Fruit fly (Drosophila melanogaster): ENCODE data around the gene Ir94c.

Ir94c gene

DNA sequence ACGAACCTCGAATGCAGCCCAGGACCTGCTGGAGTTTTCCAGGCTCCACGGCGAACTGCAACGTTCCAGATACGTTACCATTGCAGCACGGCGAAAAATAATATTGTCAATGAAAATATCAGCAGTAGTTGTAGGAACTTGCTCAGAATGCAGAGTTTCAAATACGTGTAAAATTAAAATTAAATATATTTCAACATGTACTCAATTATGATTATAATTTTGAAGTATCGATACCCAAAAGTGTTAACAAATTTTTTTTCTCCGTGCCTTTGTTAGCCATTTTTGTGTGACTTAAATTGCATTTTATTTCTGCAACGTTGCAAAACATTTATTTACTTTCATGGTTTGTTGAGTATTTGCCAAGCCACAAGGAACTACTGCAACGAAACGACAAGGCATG, 22.1 kb upstream of the Ir94c start (continued):
- TF ChIP-seq pdm3 (GFP tag; optimal IDR thresholded peaks at IDR 0.05) (peak; percentile 35), CG31627 (GFP tag; optimal IDR thresholded peaks at IDR 0.05) (peak; percentile 14), lz (GFP tag; optimal IDR thresholded peaks at IDR 0.05) (peak; percentile 1), eg (GFP tag; IDR thresholded peaks at IDR 0.05) (no peak), CG3919 (GFP tag; optimal IDR thresholded peaks at IDR 0.05) (no peak), dsx (GFP tag; optimal IDR thresholded peaks at IDR 0.05; ENCODE audit: poor library complexity, severe bottlenecking) (no peak), CG6792 (GFP tag; optimal IDR thresholded peaks at IDR 0.05) (no peak), fkh (GFP tag; optimal IDR thresholded peaks at IDR 0.05) (no peak), CG3032 (tag; optimal IDR thresholded peaks at IDR 0.05) (no peak), CG7368 (GFP tag; optimal IDR thresholded peaks at IDR 0.05) (peak; percentile 23), CG16779 (tag; optimal IDR thresholded peaks at IDR 0.05) (no peak), CG15336 (GFP tag; IDR thresholded peaks at IDR 0.05) (0 out of 2 replicates have a peak, but pooled peaks have one; percentile 7), Met (GFP tag; optimal IDR thresholded peaks at IDR 0.05) (peak; percentile 23), CG1621 (tag; optimal IDR thresholded peaks at IDR 0.05) (peak; percentile 4), Smox (GFP tag; optimal IDR thresholded peaks at IDR 0.05) (peak; percentile 16), Eip93F (GFP tag; optimal IDR thresholded peaks at IDR 0.05) (no peak), svp (GFP tag) (peak; percentile 66)

DNA sequence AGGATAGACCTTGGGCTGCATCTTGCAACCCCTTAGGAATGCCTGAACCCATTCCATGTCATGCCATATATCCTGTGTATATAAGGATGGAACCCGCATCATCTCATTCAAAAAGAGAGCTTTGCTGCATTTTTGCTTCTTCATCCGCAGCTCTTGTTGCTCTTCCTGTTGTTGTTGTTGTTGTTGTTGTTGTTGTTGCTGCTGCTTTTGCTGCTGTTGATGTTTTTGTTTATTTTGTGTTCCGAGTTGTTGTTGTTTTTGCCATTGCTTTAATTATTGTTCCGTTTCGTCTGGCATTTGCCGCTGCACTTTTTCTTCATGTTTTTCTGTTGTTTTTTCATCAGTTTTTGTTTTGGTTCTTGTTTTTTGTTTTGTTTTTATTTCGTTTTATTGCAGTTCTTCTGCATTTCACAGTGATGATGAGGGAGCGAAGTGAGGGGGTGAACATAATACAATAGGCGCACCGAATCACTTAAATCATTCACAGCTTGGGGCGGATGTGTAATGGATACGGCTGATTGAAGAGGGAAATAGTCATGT, 20.7 kb upstream of the Ir94c start:
- TF ChIP-seq pdm3 (GFP tag; optimal IDR thresholded peaks at IDR 0.05) (peak; percentile 33), CG16779 (tag; optimal IDR thresholded peaks at IDR 0.05) (peak; percentile 70), CG15336 (GFP tag; IDR thresholded peaks at IDR 0.05) (peak; percentile 46; the same call in 1 of the 2 replicates), CG11902 (GFP tag; optimal IDR thresholded peaks at IDR 0.05) (no peak), CG6808 (GFP tag; optimal IDR thresholded peaks at IDR 0.05) (peak; percentile 79), CG8119 (GFP tag; IDR thresholded peaks at IDR 0.05) (peak; percentile 47; the same call in 1 of the 3 replicates), Eip78C (GFP tag) (peak; percentile 28), Lpt (GFP tag; optimal IDR thresholded peaks at IDR 0.05) (peak; percentile 27), achi (GFP tag; optimal IDR thresholded peaks at IDR 0.05) (peak; percentile 45), esn (GFP tag; optimal IDR thresholded peaks at IDR 0.05) (no peak), CG34406 (GFP tag; optimal IDR thresholded peaks at IDR 0.05) (peak; percentile 42), fkh (GFP tag; optimal IDR thresholded peaks at IDR 0.05) (no peak), CG4318 (GFP tag; optimal IDR thresholded peaks at IDR 0.05) (no peak), CG32006 (GFP tag; optimal IDR thresholded peaks at IDR 0.05) (peak; percentile 31), Sox14 (GFP tag; optimal IDR thresholded peaks at IDR 0.05) (peak; percentile 17), CG9139 (GFP tag; optimal IDR thresholded peaks at IDR 0.05) (peak; percentile 81), svp (GFP tag) (no peak), net (GFP tag; optimal IDR thresholded peaks at IDR 0.05) (peak; percentile 58), Gug (GFP tag; IDR thresholded peaks at IDR 0.05) (no peak), CG3919 (GFP tag; optimal IDR thresholded peaks at IDR 0.05) (peak; percentile 7), fd85E (GFP tag; optimal IDR thresholded peaks at IDR 0.05) (peak; percentile 19), CG11762 (GFP tag; optimal IDR thresholded peaks at IDR 0.05; ENCODE audit: insufficient read depth) (peak; percentile 61), CG8319 (GFP tag; optimal IDR thresholded peaks at IDR 0.05) (no peak), Sox15 (GFP tag; optimal IDR thresholded peaks at IDR 0.05) (no peak), CG6276 (GFP tag; optimal IDR thresholded peaks at IDR 0.05) (peak; percentile 53), vri (GFP tag; optimal IDR thresholded peaks at IDR 0.05) (peak; percentile 10), Ets96B (tag; optimal IDR thresholded peaks at IDR 0.05) (peak; percentile 80), CG10669 (GFP tag; optimal IDR thresholded peaks at IDR 0.05) (peak; percentile 73), CG7368 (GFP tag; optimal IDR thresholded peaks at IDR 0.05) (peak; percentile 72), dsx (GFP tag; optimal IDR thresholded peaks at IDR 0.05; ENCODE audit: poor library complexity, severe bottlenecking) (peak; percentile 47), eg (GFP tag; IDR thresholded peaks at IDR 0.05) (peak; percentile 78), ss (GFP tag; optimal IDR thresholded peaks at IDR 0.05) (peak; percentile 73), salr (GFP tag; optimal IDR thresholded peaks at IDR 0.05) (peak; percentile 52 to 59), CG6163 (GFP tag; IDR thresholded peaks at IDR 0.05) (peak; percentile 84), Eip93F (GFP tag; optimal IDR thresholded peaks at IDR 0.05) (no peak), Blimp-1 (GFP tag; optimal IDR thresholded peaks at IDR 0.05) (no peak), CG1621 (tag; optimal IDR thresholded peaks at IDR 0.05) (peak; percentile 62), Hr38 (GFP tag; optimal IDR thresholded peaks at IDR 0.05) (no peak), CG6854 (GFP tag; optimal IDR thresholded peaks at IDR 0.05) (peak; percentile 66), dac (GFP tag; optimal IDR thresholded peaks at IDR 0.05) (no peak), CG8632 (GFP tag; optimal IDR thresholded peaks at IDR 0.05) (peak; percentile 40), cyc (GFP tag; optimal IDR thresholded peaks at IDR 0.05) (no peak), CG3032 (tag; optimal IDR thresholded peaks at IDR 0.05) (peak; percentile 74)
